Fruit fly (Drosophila melanogaster): ENCODE data around the gene CG4045.

CG4045 gene

DNA sequence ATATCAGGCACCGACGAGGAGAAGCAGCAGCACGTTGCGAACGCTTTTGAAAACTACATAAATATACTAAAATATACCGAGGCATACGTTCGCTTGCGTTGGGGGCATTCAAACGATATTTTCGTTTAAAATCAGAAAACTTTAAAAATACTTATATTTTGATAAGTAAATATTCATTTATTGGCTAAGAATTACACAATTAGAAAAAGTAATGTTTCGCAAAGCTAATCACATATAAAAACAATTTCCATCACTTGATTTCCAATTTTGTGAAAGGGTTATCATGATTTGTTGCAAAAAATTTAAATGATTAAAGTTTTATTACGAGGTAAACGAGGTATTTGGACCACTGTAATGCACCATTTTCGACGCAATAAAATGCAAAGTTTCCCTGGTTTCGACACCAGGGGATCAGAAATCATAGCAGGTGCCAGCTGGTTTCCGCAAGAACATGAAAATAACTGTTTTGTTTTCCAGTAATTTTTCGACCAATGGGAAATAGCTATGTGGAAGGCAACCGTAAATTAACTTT is at the start of gene CG4045:
TSS of gene CG4045 (minus strand) at position 55 of the 532 bp plus-strand sequence.
- TF ChIP-seq pan (optimal IDR thresholded peaks at IDR 0.05) (no peak), usp (GFP tag; optimal IDR thresholded peaks at IDR 0.05) (no peak), psq (optimal IDR thresholded peaks at IDR 0.05) (no peak), EcR (GFP tag; optimal IDR thresholded peaks at IDR 0.05) (no peak), CG8478 (optimal IDR thresholded peaks at IDR 0.05) (no peak), Dll (optimal IDR thresholded peaks at IDR 0.05) (no peak)

- TF ChIP-seq CG8478 (optimal IDR thresholded peaks at IDR 0.05) (no peak), psq (optimal IDR thresholded peaks at IDR 0.05) (no peak), EcR (GFP tag; optimal IDR thresholded peaks at IDR 0.05) (no peak), usp (GFP tag; optimal IDR thresholded peaks at IDR 0.05) (no peak), Dll (optimal IDR thresholded peaks at IDR 0.05) (no peak), pan (optimal IDR thresholded peaks at IDR 0.05) (no peak)
Observed at dm6 chrX:2123965-2124688, 48.4 kb upstream of the CG4045 start.

DNA sequence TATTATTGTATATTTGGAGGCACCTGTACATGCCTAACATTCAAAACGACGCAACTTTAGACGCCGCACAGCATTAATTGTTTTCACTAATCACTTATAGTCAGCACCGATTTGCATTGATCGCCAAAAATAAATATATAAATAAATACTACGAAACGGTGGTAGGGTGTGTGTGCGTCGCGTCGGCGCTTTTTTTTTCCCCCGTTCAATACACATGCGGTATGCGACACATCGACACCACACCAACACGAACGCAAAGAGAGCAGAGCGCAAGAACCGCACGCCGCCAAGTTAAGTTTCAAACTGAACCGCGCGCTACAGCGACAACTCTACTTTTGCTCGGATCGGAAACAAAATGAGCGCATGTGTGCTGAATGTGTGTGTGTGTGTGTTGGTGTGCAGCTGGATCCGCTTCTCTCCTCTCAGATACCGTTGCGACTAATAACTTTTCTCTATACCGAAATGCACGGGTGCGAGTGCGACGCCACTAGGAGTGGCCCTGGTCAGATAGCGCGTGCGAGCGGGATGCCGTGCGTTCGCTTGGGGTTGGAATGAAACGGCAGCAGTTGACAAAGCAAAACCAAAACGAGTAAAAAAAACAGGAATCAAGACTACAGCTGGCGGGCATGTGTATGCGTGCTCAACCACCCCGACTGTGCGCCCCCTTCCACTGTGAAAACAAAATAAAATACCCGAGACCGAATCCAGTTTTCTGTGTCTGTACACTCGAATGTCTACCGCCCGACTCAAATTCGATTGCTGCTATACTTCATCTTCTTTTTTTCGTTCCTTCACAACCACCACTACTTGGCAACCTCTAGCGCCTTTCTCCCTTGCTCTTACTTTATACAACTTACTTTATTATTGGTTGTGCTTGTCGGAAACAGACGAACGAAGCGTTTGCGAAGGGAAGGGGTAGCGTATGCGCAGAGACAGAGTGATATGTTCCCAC is 47.6 kb upstream of the CG4045 start, which contains the start of gene ph-d:
TSS of gene ph-d (minus strand) at position 274 of the 952 bp plus-strand sequence.
- peak in 1 of 2 experiments; percentile 43 for TF ChIP-seq EcR (GFP tag; optimal IDR thresholded peaks at IDR 0.05)
- TF ChIP-seq usp (GFP tag; optimal IDR thresholded peaks at IDR 0.05) = no peak
- peak; percentile 94 for TF ChIP-seq CG8478 (optimal IDR thresholded peaks at IDR 0.05)
- TF ChIP-seq Dll (optimal IDR thresholded peaks at IDR 0.05) = peak; percentile 18
- no peak for TF ChIP-seq psq (optimal IDR thresholded peaks at IDR 0.05)
- TF ChIP-seq pan (optimal IDR thresholded peaks at IDR 0.05) = no peak

DNA sequence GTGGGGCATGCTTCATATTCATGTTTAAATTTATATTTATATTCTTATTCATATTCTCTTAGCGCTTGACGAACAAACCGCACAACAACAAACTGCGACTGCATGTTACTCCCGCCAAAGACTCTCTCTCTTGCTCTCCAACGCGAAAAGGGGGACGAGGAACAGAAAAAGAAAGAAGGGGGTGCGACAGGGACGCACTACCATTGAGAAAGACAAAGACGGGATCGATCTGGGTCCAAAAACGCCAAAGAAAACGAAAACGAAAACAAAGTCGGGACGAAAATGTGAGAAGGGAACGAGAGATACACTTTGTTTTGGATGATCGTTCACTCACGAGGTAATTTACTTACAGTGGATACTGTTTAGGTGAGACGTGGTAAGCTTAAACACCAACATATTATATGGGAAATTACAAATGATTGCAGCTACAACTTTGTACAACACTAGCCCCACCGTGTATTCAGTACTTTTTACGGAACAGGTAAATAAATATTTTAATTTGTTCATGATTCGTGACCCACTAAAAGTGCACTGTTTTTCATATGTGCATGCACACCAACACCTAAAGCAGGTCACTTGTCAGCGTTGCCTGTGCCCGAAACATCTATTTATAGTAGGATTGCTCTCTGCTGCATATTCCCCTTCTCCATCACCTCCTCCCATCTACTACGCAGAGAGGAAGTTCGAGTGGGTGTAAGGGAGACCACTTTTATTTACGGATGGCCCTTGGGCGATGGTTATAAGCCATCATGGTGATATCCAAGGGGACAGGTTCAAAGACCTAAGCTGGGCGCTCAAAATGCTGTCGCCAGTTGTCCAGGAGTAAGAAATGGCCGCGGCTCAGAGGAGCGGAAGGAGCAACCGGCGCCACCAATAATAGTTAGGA is 46.3 kb upstream of the CG4045 start:
- TF ChIP-seq pan (optimal IDR thresholded peaks at IDR 0.05) (no peak), Dll (optimal IDR thresholded peaks at IDR 0.05) (no peak), EcR (GFP tag; optimal IDR thresholded peaks at IDR 0.05) (no peak), usp (GFP tag; optimal IDR thresholded peaks at IDR 0.05) (no peak), CG8478 (optimal IDR thresholded peaks at IDR 0.05) (no peak), psq (optimal IDR thresholded peaks at IDR 0.05) (no peak)

- no peak for TF ChIP-seq Dll (optimal IDR thresholded peaks at IDR 0.05)
- no peak for TF ChIP-seq usp (GFP tag; optimal IDR thresholded peaks at IDR 0.05)
- TF ChIP-seq pan (optimal IDR thresholded peaks at IDR 0.05) = no peak
Observed at dm6 chrX:2112660-2113059, 37.0 kb upstream of the CG4045 start.

dm6 chrX:2108639-2109038 is 32.9 kb upstream of the CG4045 start:
- TF ChIP-seq EcR (GFP tag; optimal IDR thresholded peaks at IDR 0.05) (no peak), usp (GFP tag; optimal IDR thresholded peaks at IDR 0.05) (no peak), psq (optimal IDR thresholded peaks at IDR 0.05) (no peak), pan (optimal IDR thresholded peaks at IDR 0.05) (no peak), CG8478 (optimal IDR thresholded peaks at IDR 0.05) (no peak), Dll (optimal IDR thresholded peaks at IDR 0.05) (no peak)

DNA sequence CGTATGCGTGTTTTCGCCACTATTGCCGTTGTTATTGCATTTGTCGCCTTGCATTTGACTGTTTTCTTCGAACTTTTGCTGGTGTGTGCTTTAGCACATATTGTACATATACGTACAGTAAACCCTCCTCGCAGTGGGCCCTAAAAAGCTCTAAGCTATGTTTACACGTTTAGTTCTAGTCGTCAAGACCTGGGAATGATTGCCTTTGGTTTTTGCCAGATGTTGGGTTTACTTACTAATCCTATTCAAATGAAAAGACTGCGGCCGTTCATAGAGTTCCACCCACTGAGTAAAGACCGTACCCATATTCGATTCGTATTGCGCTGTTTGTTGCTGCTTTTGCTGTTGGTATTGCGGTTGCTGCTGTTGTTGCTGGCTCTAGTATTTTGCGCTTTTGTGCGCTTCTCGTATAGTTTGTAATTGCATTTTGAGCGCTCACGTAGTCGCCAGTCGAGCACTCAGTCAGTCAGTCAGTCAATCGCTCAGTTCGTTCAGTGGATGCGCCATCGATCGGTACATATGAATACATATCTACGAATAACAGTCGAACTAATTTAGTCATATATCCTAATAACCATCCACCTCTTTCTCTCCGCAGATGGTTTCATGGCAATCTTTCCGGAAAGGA is 32.2 kb upstream of the CG4045 start:
- TF ChIP-seq pan (optimal IDR thresholded peaks at IDR 0.05) (no peak), usp (GFP tag; optimal IDR thresholded peaks at IDR 0.05) (no peak), EcR (GFP tag; optimal IDR thresholded peaks at IDR 0.05) (no peak)

DNA sequence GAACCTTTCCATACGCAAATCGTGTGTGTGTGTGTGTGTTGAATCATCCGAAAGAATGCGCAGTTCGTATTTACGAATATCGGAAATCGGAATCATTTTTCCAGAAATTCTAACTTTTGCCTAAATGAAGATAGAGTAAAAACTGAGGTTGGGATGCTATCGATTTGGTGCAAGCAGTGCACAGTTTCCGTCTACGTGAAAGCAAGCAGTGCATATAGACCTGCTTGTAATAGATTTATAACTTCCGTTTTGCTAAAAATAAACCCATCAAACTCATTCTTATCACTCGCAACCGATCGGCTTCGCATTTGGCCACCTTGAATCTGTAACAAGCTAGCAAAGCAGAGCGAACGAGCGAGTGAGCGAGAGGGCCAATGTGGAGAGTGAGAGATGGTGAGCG is 30.7 kb upstream of the CG4045 start:
- TF ChIP-seq usp (GFP tag; optimal IDR thresholded peaks at IDR 0.05) = no peak

DNA sequence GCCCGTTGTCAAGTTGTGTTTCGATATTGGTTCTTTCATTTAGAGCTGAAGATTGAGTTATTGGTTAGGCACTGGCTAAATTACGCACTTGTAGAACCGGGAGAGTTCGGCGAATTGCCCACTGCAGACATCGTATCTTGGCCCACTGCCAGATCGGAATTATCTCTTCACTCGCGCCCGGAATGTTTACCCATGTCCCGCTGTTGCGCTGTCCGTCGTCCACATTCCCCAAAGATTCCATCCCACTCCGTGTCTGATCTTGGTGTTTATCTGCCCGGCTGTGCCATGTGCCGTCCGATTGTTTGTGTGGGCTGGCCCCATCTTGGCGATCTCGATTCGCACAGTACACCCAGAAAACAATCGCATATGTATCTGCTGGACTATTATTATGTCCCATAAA is 28.7 kb upstream of the CG4045 start:
- TF ChIP-seq usp (GFP tag; optimal IDR thresholded peaks at IDR 0.05) = no peak
- TF ChIP-seq psq (optimal IDR thresholded peaks at IDR 0.05) = no peak
- no peak for TF ChIP-seq CG8478 (optimal IDR thresholded peaks at IDR 0.05)

- TF ChIP-seq pan (optimal IDR thresholded peaks at IDR 0.05) (no peak), CG8478 (optimal IDR thresholded peaks at IDR 0.05) (no peak), psq (optimal IDR thresholded peaks at IDR 0.05) (no peak), EcR (GFP tag; optimal IDR thresholded peaks at IDR 0.05) (no peak), Dll (optimal IDR thresholded peaks at IDR 0.05) (no peak), usp (GFP tag; optimal IDR thresholded peaks at IDR 0.05) (no peak)
Observed at dm6 chrX:2103859-2104258, 28.2 kb upstream of the CG4045 start.

DNA sequence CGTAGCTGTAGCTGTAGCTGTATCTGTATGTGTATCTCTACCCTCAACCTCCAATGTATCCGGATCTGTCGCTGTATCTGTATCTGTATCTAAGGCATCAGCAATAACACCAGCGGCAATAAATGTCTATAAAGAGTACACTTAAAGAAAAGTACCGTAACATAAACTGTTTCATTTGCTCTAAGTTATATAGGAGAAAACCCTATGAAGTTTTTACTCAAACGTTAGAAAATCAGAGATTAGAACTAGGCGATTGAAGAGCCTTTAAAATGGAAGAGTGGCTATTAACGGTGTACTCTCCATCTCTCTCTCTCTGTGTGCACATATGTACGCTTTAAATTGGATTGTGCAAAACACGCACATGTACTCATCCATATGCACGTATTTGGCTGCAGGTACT is 22.6 kb upstream of the CG4045 start:
- TF ChIP-seq psq (optimal IDR thresholded peaks at IDR 0.05) (no peak), pan (optimal IDR thresholded peaks at IDR 0.05) (no peak), Dll (optimal IDR thresholded peaks at IDR 0.05) (no peak), CG8478 (optimal IDR thresholded peaks at IDR 0.05) (no peak), usp (GFP tag; optimal IDR thresholded peaks at IDR 0.05) (no peak), EcR (GFP tag; optimal IDR thresholded peaks at IDR 0.05) (no peak)

Data from whole organism.